Worm (Caenorhabditis elegans): Measurements from ENCODE around the gene R02F11.10.

DNA sequence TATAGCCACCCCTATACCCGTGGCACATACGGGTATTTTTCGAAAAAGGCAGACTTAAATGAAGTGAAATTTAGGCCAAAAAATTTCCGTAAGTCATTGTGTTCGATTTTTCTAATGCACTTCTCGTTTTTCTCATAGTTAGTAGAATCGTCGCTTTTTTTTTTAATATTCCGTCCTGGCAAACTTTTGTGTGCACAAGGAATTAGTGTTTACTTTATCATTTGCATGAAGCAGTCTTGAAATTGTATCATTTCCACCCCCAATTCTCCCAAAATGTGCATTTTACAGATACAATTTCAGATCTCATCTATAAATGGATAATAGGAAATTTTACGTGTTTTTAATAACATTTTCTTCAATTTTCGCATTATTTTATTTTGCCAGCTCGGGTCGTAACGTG is 38.6 kb upstream of the R02F11.10 start, which contains the start of gene C18G1.6:
- no peak for TF ChIP-seq F37B4.10 (GFP tag; IDR thresholded peaks at IDR 0.05)
- TF ChIP-seq B0336.3 (GFP tag; IDR thresholded peaks at IDR 0.05) = no peak
- TF ChIP-seq dpff-1 (tag; optimal IDR thresholded peaks at IDR 0.05) = no peak
- no peak for TF ChIP-seq F52B5.7 (tag; optimal IDR thresholded peaks at IDR 0.05)
- TF ChIP-seq athp-1 (tag; optimal IDR thresholded peaks at IDR 0.05) = no peak
- TF ChIP-seq repo-1 (tag; optimal IDR thresholded peaks at IDR 0.05) = no peak
- no peak for TF ChIP-seq nfya-1 (tag; optimal IDR thresholded peaks at IDR 0.05; ENCODE audit: borderline replicate concordance, insufficient read depth)
- no peak for TF ChIP-seq ztf-25 (GFP tag; IDR thresholded peaks at IDR 0.05)
- no peak for TF ChIP-seq nfya-2 (GFP tag; IDR thresholded peaks at IDR 0.05)
- TF ChIP-seq nhr-90 (tag; optimal IDR thresholded peaks at IDR 0.05) = no peak
- TF ChIP-seq lsl-1 (GFP tag; optimal IDR thresholded peaks at IDR 0.05) = no peak
- TF ChIP-seq mcd-1 (GFP tag; IDR thresholded peaks at IDR 0.05) = no peak
- TF ChIP-seq pha-4 (tag; optimal IDR thresholded peaks at IDR 0.05) = no peak
